Fruit fly (Drosophila melanogaster) whole organism, pupa: ENCODE measurements around the gene miple2.
A peak's percentile ranks its signal among the peaks of the same experiment; 100 is the strongest.

Source experiments
- CG10348 ChIP-seq: fragments of 200-800 bp; sonication (Bioruptor generic); IDR thresholded peaks from 2 replicates; pipeline ENCODE4 v1.3.6; 2022; ENCODE audit warnings: missing biosample characterization, missing genetic modification characterization
- CG12605 ChIP-seq: fragments of 200-800 bp; sonication (Bioruptor generic); IDR thresholded peaks from 2 replicates; pipeline ENCODE4 v1.3.6; 2022; ENCODE audit warnings: missing biosample characterization, missing genetic modification characterization
- CG13204 ChIP-seq: fragments of 200-800 bp; sonication (Bioruptor generic); optimal IDR thresholded peaks from 2 replicates; lab custom pipeline; 2018; ENCODE audit warnings: missing biosample characterization, mild to moderate bottlenecking, missing genetic modification characterization, moderate library complexity
- CG14655 ChIP-seq: fragments of 200-800 bp; sonication (Bioruptor generic); optimal IDR thresholded peaks from 3 replicates; lab custom pipeline; 2017; ENCODE audit warnings: mild to moderate bottlenecking, missing biosample characterization, missing genetic modification reagents, missing genetic modification characterization
- CG15710 ChIP-seq: fragments of 200-800 bp; sonication (Bioruptor generic); optimal IDR thresholded peaks from 2 replicates; lab custom pipeline; 2018; ENCODE audit warnings: missing biosample characterization, mild to moderate bottlenecking, missing genetic modification characterization, moderate library complexity
- CG17806 ChIP-seq: fragments of 200-800 bp; sonication (Bioruptor generic); optimal IDR thresholded peaks from 2 replicates; lab custom pipeline; 2018; ENCODE audit warnings: missing biosample characterization, mild to moderate bottlenecking, missing genetic modification characterization, moderate library complexity
- CG32121 ChIP-seq: fragments of 200-800 bp; sonication (Bioruptor generic); IDR thresholded peaks from 2 replicates; pipeline ENCODE4 v1.3.6; 2022; ENCODE audit warnings: missing biosample characterization, missing genetic modification characterization
- CG34367 ChIP-seq: fragments of 200-800 bp; sonication (Bioruptor generic); optimal IDR thresholded peaks from 2 replicates; lab custom pipeline; 2018; ENCODE audit warnings: missing biosample characterization, mild to moderate bottlenecking, missing genetic modification characterization
- CG4496 ChIP-seq: fragments of 200-800 bp; sonication (Bioruptor generic); IDR thresholded peaks from 3 replicates; pipeline ENCODE4 v1.3.6; 2022; ENCODE audit warnings: missing biosample characterization, missing genetic modification characterization
- CG8159 ChIP-seq: fragments of 200-800 bp; sonication (Bioruptor generic); optimal IDR thresholded peaks from 3 replicates; lab custom pipeline; 2018; ENCODE audit warnings: missing biosample characterization, mild to moderate bottlenecking, missing genetic modification characterization, moderate library complexity
- CG8301 ChIP-seq: fragments of 200-800 bp; sonication (Bioruptor generic); optimal IDR thresholded peaks from 2 replicates; lab custom pipeline; 2018; ENCODE audit warnings: missing biosample characterization, mild to moderate bottlenecking, missing genetic modification characterization
- CG9948 ChIP-seq: fragments of 200-800 bp; sonication (Bioruptor generic); optimal IDR thresholded peaks from 2 replicates; lab custom pipeline; 2018; ENCODE audit warnings: missing biosample characterization, mild to moderate bottlenecking, missing genetic modification characterization, moderate library complexity
- D1 ChIP-seq: fragments of 200-800 bp; sonication (Bioruptor generic); optimal IDR thresholded peaks from 2 replicates; lab custom pipeline; 2018; ENCODE audit warnings: missing biosample characterization, mild to moderate bottlenecking, missing genetic modification characterization, moderate library complexity
- EcR ChIP-seq: fragments of 200-800 bp; sonication (Bioruptor generic); optimal IDR thresholded peaks from 3 replicates; lab custom pipeline; 2019; ENCODE audit warnings: missing biosample characterization, missing genetic modification characterization, mild to moderate bottlenecking, moderate library complexity, missing genetic modification reagents
- Ets98B ChIP-seq: fragments of 200-800 bp; sonication (Bioruptor generic); IDR thresholded peaks from 2 replicates; pipeline ENCODE4 v1.3.6; 2022; ENCODE audit warnings: missing biosample characterization, missing genetic modification characterization
- Pif1A ChIP-seq: fragments of 200-800 bp; sonication (Bioruptor generic); optimal IDR thresholded peaks from 3 replicates; lab custom pipeline; 2016; ENCODE audit warnings: missing biosample characterization, missing genetic modification characterization
- Pif1B ChIP-seq: fragments of 200-800 bp; sonication (Bioruptor generic); optimal IDR thresholded peaks from 3 replicates; lab custom pipeline; 2016; ENCODE audit warnings: missing biosample characterization, missing genetic modification characterization
- Snoo ChIP-seq: fragments of 200-800 bp; sonication (Bioruptor generic); optimal IDR thresholded peaks from 3 replicates; lab custom pipeline; 2017; ENCODE audit warnings: missing biosample characterization, mild to moderate bottlenecking, missing genetic modification characterization, inconsistent platforms
- fd96Ca ChIP-seq: fragments of 200-800 bp; sonication (Bioruptor generic); IDR thresholded peaks from 3 replicates; pipeline ENCODE4 v1.3.6; 2022; ENCODE audit warnings: missing biosample characterization, missing genetic modification characterization
- gl ChIP-seq: fragments of 200-800 bp; sonication (Bioruptor generic); optimal IDR thresholded peaks from 2 replicates; lab custom pipeline; 2018; ENCODE audit warnings: missing biosample characterization, mild to moderate bottlenecking, missing genetic modification characterization
- rn ChIP-seq: fragments of 200-800 bp; sonication (Bioruptor generic); IDR thresholded peaks from 2 replicates; pipeline ENCODE4 v1.3.6; 2022; ENCODE audit warnings: missing biosample characterization, missing genetic modification characterization

Gene miple2

DNA sequence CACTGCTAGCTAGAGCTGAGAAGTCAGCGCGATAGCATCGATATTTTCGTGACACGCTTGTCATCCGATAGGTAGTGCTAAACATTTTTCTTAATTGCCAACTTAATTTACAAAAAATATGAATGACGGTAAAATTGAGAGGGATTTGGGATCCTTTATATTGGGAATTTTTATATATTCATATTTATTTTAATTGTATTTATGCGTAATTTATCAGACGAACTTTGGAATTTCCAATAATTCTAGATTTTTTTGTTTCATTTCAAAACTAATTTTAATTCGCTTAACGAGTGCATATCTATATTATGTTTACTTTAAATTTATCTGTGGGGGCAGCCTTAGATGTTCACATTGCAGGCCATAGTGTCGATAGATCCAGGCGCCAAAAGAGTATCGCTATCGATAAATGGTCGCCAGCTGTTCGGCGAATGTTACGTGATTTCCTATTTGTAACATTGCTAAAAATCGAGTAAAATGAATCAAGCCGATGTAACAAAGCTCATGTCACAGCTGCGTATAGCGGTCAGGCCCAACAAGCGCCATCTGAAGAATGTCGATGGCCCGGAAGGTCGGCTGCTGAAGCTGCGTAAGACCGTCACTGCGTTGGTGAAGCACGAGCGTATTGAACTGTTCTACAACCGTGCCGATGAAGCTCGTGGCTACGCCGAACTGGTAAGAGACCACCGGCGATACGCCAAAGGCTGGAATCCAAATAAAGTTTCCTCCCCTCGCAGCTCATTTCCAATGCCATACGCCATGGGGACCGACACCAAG lies 6.4 kb upstream of the miple2 start, which contains the start of the genes Tudor-SN and mRpL17:
TSS of gene Tudor-SN (minus strand) at position 3 of the 774 bp plus-strand sequence.
TSS of gene mRpL17 (plus strand) at position 402 of the 774 bp plus-strand sequence.
- peak; percentile 13 for TF ChIP-seq CG15710 (tag; lab: Kevin White, UChicago)
- no peak for TF ChIP-seq Snoo
- peak; percentile 41; the same call in 1 of the 3 replicates for TF ChIP-seq CG4496
- no peak for TF ChIP-seq CG13204 (GFP tag; lab: Kevin White, UChicago)
- no peak for TF ChIP-seq Pif1A (GFP tag; lab: Kevin White, UChicago)
- TF ChIP-seq CG8159 (tag; lab: Kevin White, UChicago): peak; percentile 7
- TF ChIP-seq CG10348 (GFP tag; lab: Robert Waterston, UW): no peak
- peak; percentile 16 for TF ChIP-seq Pif1B
- TF ChIP-seq, all 21 proteins: peak for 4

- TF ChIP-seq CG34367 (no peak), CG12605 (GFP tag; lab: Robert Waterston, UW) (no peak), gl (tag; lab: Kevin White, UChicago) (no peak), CG32121 (GFP tag; lab: Robert Waterston, UW) (no peak), CG10348 (GFP tag; lab: Robert Waterston, UW) (no peak), Pif1A (GFP tag; lab: Kevin White, UChicago) (no peak), CG14655 (GFP tag; lab: Kevin White, UChicago) (no peak), fd96Ca (no peak), Ets98B (no peak), EcR (GFP tag; lab: Kevin White, UChicago) (no peak), CG8301 (tag; lab: Kevin White, UChicago) (no peak), CG17806 (tag; lab: Kevin White, UChicago) (no peak), CG9948 (tag; lab: Kevin White, UChicago) (no peak), CG8159 (tag; lab: Kevin White, UChicago) (no peak), Snoo (no peak), D1 (tag; lab: Kevin White, UChicago) (no peak), CG13204 (GFP tag; lab: Kevin White, UChicago) (no peak), rn (GFP tag; lab: Robert Waterston, UW) (no peak)
Observed at dm6 chr3L:265808-266207, 5.2 kb upstream of the miple2 start, which contains the start of gene CG34263. Gene CG34263 (minus strand): TSS chr3L:265908.

DNA sequence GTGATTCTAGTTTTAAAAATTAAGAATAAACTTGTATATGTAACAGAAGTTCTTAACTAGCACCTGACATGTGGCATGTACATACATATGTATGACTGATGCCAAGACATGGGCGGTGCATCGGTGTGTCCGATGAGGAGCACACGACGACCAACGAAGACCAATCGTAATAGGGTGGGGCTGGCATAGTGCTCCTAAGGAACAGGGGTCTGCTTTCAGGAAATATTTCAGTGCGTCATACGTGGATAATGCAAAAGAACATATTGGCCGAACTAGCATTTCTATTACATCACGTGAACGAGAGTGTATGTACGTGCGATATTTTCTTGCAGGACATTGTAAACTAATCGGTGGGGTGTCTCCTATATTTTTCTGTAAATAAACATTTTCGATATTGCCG lies 3.9 kb upstream of the miple2 start, which contains the start of gene miple1:
TSS of gene miple1 (plus strand) at position 217 of the 400 bp plus-strand sequence.
- TF ChIP-seq CG4496 (0 out of 3 replicates have a peak, but pooled peaks have one; percentile 18), CG32121 (GFP tag; lab: Robert Waterston, UW) (no peak), D1 (tag; lab: Kevin White, UChicago) (no peak), CG15710 (tag; lab: Kevin White, UChicago) (no peak), CG8159 (tag; lab: Kevin White, UChicago) (no peak)

DNA sequence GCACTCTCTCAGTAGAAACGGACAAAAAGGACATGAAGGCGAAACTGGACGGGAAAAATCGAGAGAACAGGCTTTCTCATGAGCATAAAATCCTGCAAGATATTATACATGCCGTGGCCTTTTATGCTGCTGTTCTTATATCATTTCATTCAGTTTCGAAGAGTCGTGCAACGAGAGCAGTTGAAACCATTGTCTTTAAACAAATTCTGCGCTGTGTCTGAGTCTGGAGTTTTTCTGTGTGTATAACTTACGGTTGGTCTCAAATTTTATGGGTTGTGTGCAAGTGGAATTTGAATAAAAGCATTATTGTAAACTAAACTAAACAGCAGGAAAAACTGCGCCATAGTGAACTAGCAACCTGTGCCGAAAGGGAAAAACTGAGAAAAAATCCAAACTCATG lies 3.4 kb upstream of the miple2 start:
- TF ChIP-seq CG12605 (GFP tag; lab: Robert Waterston, UW) (no peak), CG8301 (tag; lab: Kevin White, UChicago) (no peak)
- TF ChIP-seq, all 21 proteins: peak for 0

DNA sequence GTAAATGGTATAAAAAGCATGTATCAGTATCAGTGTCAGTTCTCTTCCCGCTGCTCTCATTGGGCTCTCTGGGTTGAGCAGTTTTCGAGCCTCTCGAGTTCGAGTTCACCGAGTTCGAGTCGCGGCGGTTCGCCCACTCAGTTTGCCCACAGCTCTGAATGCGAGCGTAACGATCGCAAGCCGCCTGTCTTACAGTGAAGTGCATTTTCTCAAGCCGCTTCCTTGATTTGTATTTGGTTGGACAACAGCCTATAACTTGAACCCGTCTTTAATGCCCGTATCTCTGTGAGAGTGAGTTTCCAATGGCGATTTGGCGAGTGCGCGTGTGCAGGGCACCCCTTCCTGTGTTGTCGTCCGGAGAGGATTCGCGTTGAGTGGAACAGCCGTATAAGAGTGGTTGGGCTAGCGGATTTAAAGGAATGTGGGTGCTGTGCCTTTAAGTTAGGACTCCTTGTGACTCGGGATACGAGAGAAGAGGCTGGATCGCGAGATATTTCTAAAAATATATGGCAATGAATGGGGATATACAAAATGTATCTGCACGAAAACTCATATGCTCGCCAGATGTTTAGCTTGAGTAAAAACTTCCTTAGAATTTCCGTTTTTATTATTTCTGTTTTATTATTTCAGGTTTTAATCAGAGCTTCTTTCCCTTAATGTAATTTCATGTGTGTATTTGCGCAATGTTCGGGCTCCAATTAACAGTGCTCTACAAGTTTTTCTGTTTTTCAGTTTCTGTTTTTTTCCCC lies 675 bp downstream of the miple2 start:
- TF ChIP-seq Snoo (no peak), EcR (GFP tag; lab: Kevin White, UChicago) (peak; percentile 89), CG12605 (GFP tag; lab: Robert Waterston, UW) (peak; percentile 47; the same call in 1 of the 2 replicates), CG13204 (GFP tag; lab: Kevin White, UChicago) (peak; percentile 22), CG17806 (tag; lab: Kevin White, UChicago) (no peak), Ets98B (peak; percentile 50; the same call in 1 of the 2 replicates), CG14655 (GFP tag; lab: Kevin White, UChicago) (no peak), CG8301 (tag; lab: Kevin White, UChicago) (no peak), CG8159 (tag; lab: Kevin White, UChicago) (no peak)

DNA sequence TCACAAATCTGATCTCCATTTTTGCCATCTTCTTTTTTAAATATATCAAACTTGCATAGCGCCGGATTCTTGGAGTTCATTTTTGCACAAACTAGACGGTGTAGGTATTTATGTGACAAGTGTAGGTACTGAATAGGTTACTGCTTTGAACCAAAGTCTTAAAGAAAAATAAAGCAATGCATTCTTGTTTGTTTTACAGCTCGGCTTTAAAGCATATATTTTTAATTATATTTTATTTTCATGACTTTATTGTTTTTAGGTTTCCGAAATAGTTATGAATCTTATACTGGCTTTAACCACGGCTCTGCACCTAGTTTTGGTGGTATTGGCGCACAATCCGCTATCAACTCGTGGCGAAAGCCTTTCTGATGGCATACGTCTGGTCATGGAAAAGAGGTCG lies 2.3 kb downstream of the miple2 start, which contains the start of gene CG32845:
TSS of gene CG32845 (minus strand) at position 101 of the 400 bp plus-strand sequence.
- TF ChIP-seq CG8159 (tag; lab: Kevin White, UChicago) (no peak), fd96Ca (no peak), CG13204 (GFP tag; lab: Kevin White, UChicago) (no peak), CG34367 (no peak), Pif1B (no peak), CG12605 (GFP tag; lab: Robert Waterston, UW) (no peak), CG17806 (tag; lab: Kevin White, UChicago) (no peak), Pif1A (GFP tag; lab: Kevin White, UChicago) (no peak), CG10348 (GFP tag; lab: Robert Waterston, UW) (no peak), CG9948 (tag; lab: Kevin White, UChicago) (no peak), CG14655 (GFP tag; lab: Kevin White, UChicago) (no peak), Snoo (no peak), Ets98B (no peak), D1 (tag; lab: Kevin White, UChicago) (no peak), EcR (GFP tag; lab: Kevin White, UChicago) (no peak)
